Fruit fly (Drosophila melanogaster): ENCODE results near the gene chico.

The chico gene

dm6 chr2L:10230455-10230854, 16.4 kb downstream of the chico start (continued):
- TF ChIP-seq CG9876 (GFP tag; optimal IDR thresholded peaks at IDR 0.05) (no peak), CG8290 (GFP tag; optimal IDR thresholded peaks at IDR 0.05) (peak; percentile 81), CG8290 (tag; optimal IDR thresholded peaks at IDR 0.05) (peak; percentile 25 to 72), CG18599 (GFP tag; optimal IDR thresholded peaks at IDR 0.05) (no peak), rib (GFP tag; IDR thresholded peaks at IDR 0.05) (no peak), stwl (tag; optimal IDR thresholded peaks at IDR 0.05) (peak; percentile 11), CG7839 (tag; optimal IDR thresholded peaks at IDR 0.05) (no peak), Nf-YB (GFP tag; optimal IDR thresholded peaks at IDR 0.05) (no peak), CG8089 (GFP tag; optimal IDR thresholded peaks at IDR 0.05) (no peak), hkb (optimal IDR thresholded peaks at IDR 0.05) (no peak), hkb (GFP tag; IDR thresholded peaks at IDR 0.05) (no peak), Elba2 (GFP tag; optimal IDR thresholded peaks at IDR 0.05) (no peak), CG17361 (GFP tag; IDR thresholded peaks at IDR 0.05) (0 out of 3 replicates have a peak, but pooled peaks have one; percentile 10), Bgb (GFP tag; IDR thresholded peaks at IDR 0.05; ENCODE audit: partially characterized antibody) (no peak), Ravus (GFP tag; IDR thresholded peaks at IDR 0.05) (no peak), pnt (GFP tag; optimal IDR thresholded peaks at IDR 0.05) (no peak), CG4730 (GFP tag; IDR thresholded peaks at IDR 0.05) (no peak), CG4404 (GFP tag; IDR thresholded peaks at IDR 0.05) (no peak), Scr (GFP tag; IDR thresholded peaks at IDR 0.05; ENCODE audit: partially characterized antibody) (peak; percentile 64), HLH4C (GFP tag; IDR thresholded peaks at IDR 0.05; ENCODE audit: partially characterized antibody) (peak; percentile 47; the same call in 1 of the 3 replicates), ttk (GFP tag; IDR thresholded peaks at IDR 0.05) (no peak), Camta (GFP tag; optimal IDR thresholded peaks at IDR 0.05) (no peak), E2f2 (GFP tag; IDR thresholded peaks at IDR 0.05) (no peak), CG9932 (GFP tag; IDR thresholded peaks at IDR 0.05) (no peak), lilli (GFP tag; optimal IDR thresholded peaks at IDR 0.05) (no peak), crol (GFP tag; IDR thresholded peaks at IDR 0.05) (no peak), BEAF-32 (GFP tag; optimal IDR thresholded peaks at IDR 0.05) (peak; percentile 62), HLH3B (GFP tag; IDR thresholded peaks at IDR 0.05) (no peak), maf-S (GFP tag; optimal IDR thresholded peaks at IDR 0.05) (no peak), ems (GFP tag; optimal IDR thresholded peaks at IDR 0.05) (no peak), sqz (GFP tag; optimal IDR thresholded peaks at IDR 0.05) (peak; percentile 40), CG9215 (GFP tag; IDR thresholded peaks at IDR 0.05) (no peak), CG15514 (GFP tag; optimal IDR thresholded peaks at IDR 0.05) (no peak), Fer2 (tag; optimal IDR thresholded peaks at IDR 0.05) (no peak), mam (GFP tag; optimal IDR thresholded peaks at IDR 0.05) (no peak), pros (GFP tag; optimal IDR thresholded peaks at IDR 0.05) (no peak), ewg (GFP tag; optimal IDR thresholded peaks at IDR 0.05) (no peak), Sry-δ (GFP tag; optimal IDR thresholded peaks at IDR 0.05) (peak; percentile 56), Hr3 (GFP tag; optimal IDR thresholded peaks at IDR 0.05) (no peak), al (GFP tag; IDR thresholded peaks at IDR 0.05) (no peak), pan (optimal IDR thresholded peaks at IDR 0.05) (no peak), pan (GFP tag; optimal IDR thresholded peaks at IDR 0.05 in 1 of 2, IDR thresholded peaks at IDR 0.05 in 1 of 2) (no peak), Antp (GFP tag; optimal IDR thresholded peaks at IDR 0.05) (no peak), ab (GFP tag; optimal IDR thresholded peaks at IDR 0.05) (no peak), CG12236 (GFP tag; optimal IDR thresholded peaks at IDR 0.05) (no peak), CG13894 (tag; optimal IDR thresholded peaks at IDR 0.05) (no peak), Dref (GFP tag; IDR thresholded peaks at IDR 0.05) (peak; percentile 55), ranshi (GFP tag; IDR thresholded peaks at IDR 0.05) (no peak), CG5953 (GFP tag; IDR thresholded peaks at IDR 0.05) (no peak), vnd (GFP tag; IDR thresholded peaks at IDR 0.05; ENCODE audit: partially characterized antibody) (peak; percentile 44; the same call in 2 of the 3 replicates), slp2 (GFP tag; optimal IDR thresholded peaks at IDR 0.05) (no peak), Dip2 (GFP tag; IDR thresholded peaks at IDR 0.05) (no peak), Blimp-1 (GFP tag; optimal IDR thresholded peaks at IDR 0.05) (no peak)
